Fruit fly (Drosophila melanogaster) whole organism, prepupa: ENCODE results near the gene MED15.

Source experiments
- CG10631 ChIP-seq: fragments of 200-800 bp; sonication (Bioruptor generic); optimal IDR thresholded peaks from 2 replicates; lab custom pipeline; 2016; ENCODE audit warnings: missing biosample characterization, missing genetic modification characterization
- CG11762 ChIP-seq: fragments of 200-800 bp; sonication (Bioruptor generic); optimal IDR thresholded peaks from 3 replicates; lab custom pipeline; 2016; ENCODE audit warnings: missing biosample characterization, missing genetic modification characterization; ENCODE audit not compliant: insufficient read depth
- CG11902 ChIP-seq: fragments of 200-800 bp; sonication (Bioruptor generic); optimal IDR thresholded peaks from 3 replicates; lab custom pipeline; 2016; ENCODE audit warnings: missing biosample characterization, missing genetic modification characterization
- CG1621 ChIP-seq: fragments of 200-800 bp; sonication (Bioruptor generic); optimal IDR thresholded peaks from 3 replicates; lab custom pipeline; 2018; ENCODE audit warnings: missing biosample characterization, mild to moderate bottlenecking, missing genetic modification characterization
- CG16779 ChIP-seq: fragments of 200-800 bp; sonication (Bioruptor generic); optimal IDR thresholded peaks from 3 replicates; lab custom pipeline; 2017; ENCODE audit warnings: missing biosample characterization, mild to moderate bottlenecking, missing genetic modification characterization
- CG31627 ChIP-seq: fragments of 200-800 bp; sonication (Bioruptor generic); optimal IDR thresholded peaks from 3 replicates; lab custom pipeline; 2016; ENCODE audit warnings: missing biosample characterization, missing genetic modification characterization
- CG32006 ChIP-seq: fragments of 200-800 bp; sonication (Bioruptor generic); optimal IDR thresholded peaks from 3 replicates; lab custom pipeline; 2017; ENCODE audit warnings: missing biosample characterization, mild to moderate bottlenecking, missing genetic modification characterization
- CG34406 ChIP-seq: fragments of 200-800 bp; sonication (Bioruptor generic); optimal IDR thresholded peaks from 3 replicates; lab custom pipeline; 2016; ENCODE audit warnings: missing biosample characterization, missing genetic modification characterization
- CG3919 ChIP-seq: fragments of 200-800 bp; sonication (Bioruptor generic); optimal IDR thresholded peaks from 3 replicates; lab custom pipeline; 2016; ENCODE audit warnings: missing biosample characterization, missing genetic modification characterization
- CG4318 ChIP-seq: fragments of 200-800 bp; sonication (Bioruptor generic); optimal IDR thresholded peaks from 3 replicates; lab custom pipeline; 2017; ENCODE audit warnings: missing biosample characterization, mild to moderate bottlenecking, missing genetic modification characterization
- CG6163 ChIP-seq: fragments of 200-800 bp; sonication (Bioruptor generic); IDR thresholded peaks from 3 replicates; pipeline ENCODE4 v1.3.6; 2022; ENCODE audit warnings: missing biosample characterization, missing genetic modification characterization
- CG6854 ChIP-seq: fragments of 200-800 bp; sonication (Bioruptor generic); optimal IDR thresholded peaks from 2 replicates; lab custom pipeline; 2017; ENCODE audit warnings: missing biosample characterization, mild to moderate bottlenecking, missing genetic modification characterization
- CG7368 ChIP-seq: fragments of 200-800 bp; sonication (Bioruptor generic); optimal IDR thresholded peaks from 3 replicates; lab custom pipeline; 2016; ENCODE audit warnings: missing biosample characterization, missing genetic modification characterization
- CG8119 ChIP-seq: fragments of 200-800 bp; sonication (Bioruptor generic); IDR thresholded peaks from 3 replicates; pipeline ENCODE4 v1.3.6; 2022; ENCODE audit warnings: missing biosample characterization, missing genetic modification characterization
- Eip75B ChIP-seq: fragments of 200-800 bp; sonication (Bioruptor generic); optimal IDR thresholded peaks from 3 replicates; lab custom pipeline; 2016; ENCODE audit warnings: missing biosample characterization, missing genetic modification characterization
- Eip93F ChIP-seq: fragments of 200-800 bp; sonication (Bioruptor generic); optimal IDR thresholded peaks from 2 replicates; lab custom pipeline; 2016; ENCODE audit warnings: missing biosample characterization, mild to moderate bottlenecking, missing genetic modification characterization
- Ets21C ChIP-seq: fragments of 200-800 bp; sonication (Bioruptor generic); optimal IDR thresholded peaks from 3 replicates; lab custom pipeline; 2016; ENCODE audit warnings: missing biosample characterization, missing genetic modification characterization
- Ets96B ChIP-seq: fragments of 200-800 bp; optimal IDR thresholded peaks from 2 replicates; lab custom pipeline; 2019; ENCODE audit warnings: missing biosample characterization, mild to moderate bottlenecking, missing genetic modification characterization, moderate library complexity
- Gug ChIP-seq: fragments of 200-800 bp; sonication (Bioruptor generic); IDR thresholded peaks from 2 replicates; pipeline ENCODE4 v1.3.6; 2022; ENCODE audit warnings: missing biosample characterization, missing genetic modification characterization
- Hr38 ChIP-seq: sonication (Bioruptor generic); optimal IDR thresholded peaks from 2 replicates; lab custom pipeline; 2016; ENCODE audit warnings: missing biosample characterization, missing genetic modification characterization
- Hr39 ChIP-seq: fragments of 200-800 bp; sonication (Bioruptor generic); optimal IDR thresholded peaks from 2 replicates; lab custom pipeline; 2016; ENCODE audit warnings: missing biosample characterization, missing genetic modification characterization
- Smox ChIP-seq: fragments of 200-800 bp; sonication (Bioruptor generic); optimal IDR thresholded peaks from 3 replicates; lab custom pipeline; 2016; ENCODE audit warnings: missing biosample characterization, missing genetic modification characterization
- Sox14 ChIP-seq: fragments of 200-800 bp; sonication (Bioruptor generic); optimal IDR thresholded peaks from 3 replicates; lab custom pipeline; 2016; ENCODE audit warnings: missing biosample characterization, missing genetic modification characterization
- achi ChIP-seq: fragments of 200-800 bp; sonication (Bioruptor generic); optimal IDR thresholded peaks from 3 replicates; lab custom pipeline; 2016; ENCODE audit warnings: missing biosample characterization, missing genetic modification characterization
- acj6 ChIP-seq: fragments of 200-800 bp; sonication (Bioruptor generic); optimal IDR thresholded peaks from 3 replicates; lab custom pipeline; 2016; ENCODE audit warnings: missing biosample characterization, missing genetic modification characterization
- cyc ChIP-seq: fragments of 200-800 bp; sonication (Bioruptor generic); optimal IDR thresholded peaks from 3 replicates; lab custom pipeline; 2016; ENCODE audit warnings: missing biosample characterization, missing genetic modification characterization
- eg ChIP-seq: fragments of 200-800 bp; sonication (Bioruptor generic); IDR thresholded peaks from 3 replicates; pipeline ENCODE4 v1.3.6; 2022; ENCODE audit warnings: missing biosample characterization, missing genetic modification characterization
- esn ChIP-seq: fragments of 200-800 bp; sonication (Bioruptor generic); optimal IDR thresholded peaks from 2 replicates; lab custom pipeline; 2016; ENCODE audit warnings: missing biosample characterization, mild to moderate bottlenecking, missing genetic modification characterization, moderate library complexity
- net ChIP-seq: fragments of 200-800 bp; sonication (Bioruptor generic); optimal IDR thresholded peaks from 3 replicates; lab custom pipeline; 2016; ENCODE audit warnings: missing biosample characterization, missing genetic modification characterization
- salr ChIP-seq, 2 experiments: fragments of 200-800 bp; sonication (Bioruptor generic); optimal IDR thresholded peaks; 3 replicates each; lab custom pipeline; 2016 to 2018; ENCODE audit warnings: missing biosample characterization in 2 of 2, missing genetic modification characterization in 2 of 2, mild to moderate bottlenecking in 1 of 2
- spab ChIP-seq: fragments of 200-800 bp; sonication (Bioruptor generic); optimal IDR thresholded peaks from 2 replicates; lab custom pipeline; 2017; ENCODE audit warnings: missing biosample characterization, mild to moderate bottlenecking, missing genetic modification characterization, missing genetic modification reagents
- ss ChIP-seq, 2 experiments: fragments of 200-800 bp; sonication (Bioruptor generic); optimal IDR thresholded peaks; 2 replicates in 1 of 2; 3 replicates in 1 of 2; lab custom pipeline; 2017 to 2018; ENCODE audit warnings: mild to moderate bottlenecking in 2 of 2, missing biosample characterization in 2 of 2, missing genetic modification characterization in 2 of 2, moderate library complexity in 1 of 2
- svp ChIP-seq: fragments of 200-800 bp; sonication (Bioruptor generic); peaks from one replicate; lab custom pipeline; 2016; ENCODE audit warnings: missing biosample characterization, missing genetic modification characterization
- topi ChIP-seq: fragments of 200-800 bp; sonication (Bioruptor generic); optimal IDR thresholded peaks from 3 replicates; lab custom pipeline; 2016; ENCODE audit warnings: missing biosample characterization, missing genetic modification characterization
- vri ChIP-seq: fragments of 200-800 bp; sonication (Bioruptor generic); optimal IDR thresholded peaks from 3 replicates; lab custom pipeline; 2016; ENCODE audit warnings: missing biosample characterization, mild to moderate bottlenecking, missing genetic modification characterization

The MED15 gene

dm6 chr2L:472073-472590 is 681 bp upstream of the MED15 start, which contains the start of gene CG4297 (continued):
- TF ChIP-seq Eip75B (peak; percentile 81), CG6854 (GFP tag; lab: Kevin White, UChicago) (peak; percentile 62), spab (GFP tag; lab: Kevin White, UChicago) (peak; percentile 73), net (GFP tag; lab: Kevin White, UChicago) (peak; percentile 87), cyc (peak; percentile 73), Smox (GFP tag; lab: Kevin White, UChicago) (peak; percentile 76), Gug (GFP tag; lab: Robert Waterston, UW) (no peak), Hr38 (no peak), CG11762 (GFP tag; lab: Kevin White, UChicago) (peak; percentile 73), acj6 (peak; percentile 81), Ets96B (peak; percentile 77), CG4318 (GFP tag; lab: Kevin White, UChicago) (peak; percentile 73), Ets21C (peak; percentile 65), CG31627 (peak; percentile 79), Sox14 (GFP tag; lab: Kevin White, UChicago) (peak; percentile 83), Hr39 (GFP tag; lab: Kevin White, UChicago) (peak; percentile 80), CG10631 (GFP tag; lab: Kevin White, UChicago) (peak; percentile 74), ss (GFP tag; optimal IDR thresholded peaks at IDR 0.05; lab: Kevin White, UChicago) (peak; percentile 62 to 75), topi (GFP tag; lab: Kevin White, UChicago) (peak; percentile 79), CG16779 (tag; lab: Kevin White, UChicago) (peak; percentile 79), eg (no peak)

dm6 chr2L:475920-476319 is 3.1 kb downstream of the MED15 start, which contains the start of gene ush:
Gene ush, plus strand, starts transcription at chr2L:476220.
- TF ChIP-seq vri (GFP tag; lab: Kevin White, UChicago) (no peak), CG34406 (GFP tag; lab: Kevin White, UChicago) (no peak), salr (GFP tag; optimal IDR thresholded peaks at IDR 0.05; lab: Kevin White, UChicago) (no peak), Ets96B (no peak), net (GFP tag; lab: Kevin White, UChicago) (no peak), achi (GFP tag; lab: Kevin White, UChicago) (no peak), CG11902 (GFP tag; lab: Kevin White, UChicago) (no peak), topi (GFP tag; lab: Kevin White, UChicago) (no peak), Hr39 (GFP tag; lab: Kevin White, UChicago) (no peak), Eip93F (GFP tag; lab: Kevin White, UChicago) (no peak), Eip75B (no peak), esn (GFP tag; lab: Kevin White, UChicago) (no peak), CG16779 (tag; lab: Kevin White, UChicago) (no peak), CG7368 (GFP tag; lab: Kevin White, UChicago) (no peak), CG32006 (GFP tag; lab: Kevin White, UChicago) (no peak), CG6163 (no peak), CG8119 (GFP tag; lab: Robert Waterston, UW) (no peak), CG1621 (tag; lab: Kevin White, UChicago) (no peak), Smox (GFP tag; lab: Kevin White, UChicago) (no peak)

dm6 chr2L:478173-478572 is 5.4 kb downstream of the MED15 start:
- TF ChIP-seq CG3919 = no peak
- TF ChIP-seq svp (GFP tag; lab: Kevin White, UChicago) = peak; percentile 11
- TF ChIP-seq Sox14 (GFP tag; lab: Kevin White, UChicago) = no peak
- TF ChIP-seq, all 60 proteins: peak for 1
